Fruit fly (Drosophila melanogaster): Measurements from ENCODE around the gene sov.
A peak's percentile ranks its signal among the peaks of the same experiment; 100 is the strongest.

Gene sov

dm6 chrX:6730600-6731259 lies 25.4 kb upstream of the sov start:
- peak; percentile 8 for TF ChIP-seq Sp1 (GFP tag; optimal IDR thresholded peaks at IDR 0.05)
- no peak for TF ChIP-seq N (GFP tag; optimal IDR thresholded peaks at IDR 0.05)

DNA sequence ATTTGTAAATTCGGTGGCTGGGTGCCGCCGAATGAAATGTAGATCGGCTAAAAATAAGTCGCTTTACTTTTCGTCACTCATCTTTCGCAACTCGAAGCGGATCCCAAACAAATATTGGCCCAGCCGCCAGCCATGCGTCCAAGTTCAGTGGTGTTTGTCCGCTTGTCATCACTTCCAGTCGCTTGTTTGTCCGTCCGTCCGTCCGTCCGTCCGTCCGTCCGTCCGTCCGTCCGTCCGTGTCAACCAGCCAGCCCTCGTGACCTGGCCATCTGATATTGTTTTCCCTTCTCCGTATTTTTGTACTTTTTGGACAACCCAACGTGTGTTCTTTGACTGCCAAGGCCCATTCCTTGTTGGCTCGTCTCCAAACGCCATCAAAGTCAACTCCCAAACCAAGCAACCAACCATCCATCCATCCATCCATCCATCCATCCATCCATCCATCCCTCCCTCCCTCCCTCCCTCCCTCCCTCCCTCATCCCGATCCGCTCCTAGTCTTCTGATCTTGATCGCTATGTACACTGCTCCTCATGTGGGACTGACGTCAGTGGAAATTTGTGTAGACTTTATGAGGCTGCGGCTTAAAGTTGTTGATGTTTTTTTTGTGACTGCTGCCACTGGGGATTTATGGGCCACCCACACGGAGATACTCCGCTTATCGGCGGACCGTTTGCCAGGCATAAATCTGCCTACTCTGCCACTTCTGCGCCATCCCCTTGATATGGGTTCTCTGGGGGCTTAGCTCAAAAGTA lies 22.7 kb upstream of the sov start:
- no peak for TF ChIP-seq foxo (GFP tag; optimal IDR thresholded peaks at IDR 0.05)
- peak; percentile 29 for TF ChIP-seq pan (optimal IDR thresholded peaks at IDR 0.05)
- no peak for TF ChIP-seq OdsH (GFP tag; optimal IDR thresholded peaks at IDR 0.05)
- TF ChIP-seq dsf (GFP tag; optimal IDR thresholded peaks at IDR 0.05; ENCODE audit: borderline replicate concordance) = no peak
- TF ChIP-seq h (GFP tag; optimal IDR thresholded peaks at IDR 0.05) = peak; percentile 16
- no peak for TF ChIP-seq lola (GFP tag; optimal IDR thresholded peaks at IDR 0.05)
- no peak for TF ChIP-seq Mio (GFP tag; optimal IDR thresholded peaks at IDR 0.05)
- TF ChIP-seq Vsx2 (GFP tag; optimal IDR thresholded peaks at IDR 0.05; ENCODE audit: partially characterized antibody) = no peak
- no peak for TF ChIP-seq ey (GFP tag; optimal IDR thresholded peaks at IDR 0.05)
- no peak for TF ChIP-seq Sp1 (GFP tag; optimal IDR thresholded peaks at IDR 0.05)
- peak; percentile 39 for TF ChIP-seq Hr83 (GFP tag; optimal IDR thresholded peaks at IDR 0.05; ENCODE audit: poor library complexity, severe bottlenecking)

dm6 chrX:6739936-6740668 lies 16.0 kb upstream of the sov start, which contains the start of gene CG3168:
TSS of gene CG3168 (minus strand) at chrX:6739986.
- peak; percentile 93 for TF ChIP-seq Dfd (GFP tag; optimal IDR thresholded peaks at IDR 0.05)
- TF ChIP-seq dsf (GFP tag; optimal IDR thresholded peaks at IDR 0.05; ENCODE audit: borderline replicate concordance) = no peak

dm6 chrX:6741184-6741586 lies 14.9 kb upstream of the sov start:
- TF ChIP-seq HLH106 (tag; optimal IDR thresholded peaks at IDR 0.05) = peak; percentile 22
- TF ChIP-seq Dfd (GFP tag; optimal IDR thresholded peaks at IDR 0.05) = no peak
- peak; percentile 16 for TF ChIP-seq Myc (optimal IDR thresholded peaks at IDR 0.05)
- TF ChIP-seq sv (GFP tag; optimal IDR thresholded peaks at IDR 0.05) = peak; percentile 39
- no peak for TF ChIP-seq dl (GFP tag; optimal IDR thresholded peaks at IDR 0.05; ENCODE audit: insufficient read depth in 1 of 2, partially characterized antibody in 2 of 2)
- no peak for TF ChIP-seq Hr83 (GFP tag; optimal IDR thresholded peaks at IDR 0.05; ENCODE audit: poor library complexity, severe bottlenecking)
- TF ChIP-seq foxo (GFP tag; optimal IDR thresholded peaks at IDR 0.05) = peak in 1 of 2 experiments; percentile 50
- TF ChIP-seq jim (GFP tag; optimal IDR thresholded peaks at IDR 0.05) = no peak
- TF ChIP-seq Hnf4 (GFP tag; optimal IDR thresholded peaks at IDR 0.05) = peak; percentile 53
- TF ChIP-seq br (GFP tag; optimal IDR thresholded peaks at IDR 0.05) = peak; percentile 4
- TF ChIP-seq h (GFP tag; optimal IDR thresholded peaks at IDR 0.05) = peak; percentile 48
- peak; percentile 64 for TF ChIP-seq brk (GFP tag; optimal IDR thresholded peaks at IDR 0.05)
- TF ChIP-seq Sp1 (GFP tag; optimal IDR thresholded peaks at IDR 0.05) = no peak
- no peak for TF ChIP-seq woc (GFP tag; optimal IDR thresholded peaks at IDR 0.05)
- TF ChIP-seq fru (GFP tag; optimal IDR thresholded peaks at IDR 0.05) = peak; percentile 41
- no peak for TF ChIP-seq CG9705 (GFP tag; optimal IDR thresholded peaks at IDR 0.05)
- TF ChIP-seq rgr (GFP tag; optimal IDR thresholded peaks at IDR 0.05) = peak; percentile 29
- no peak for TF ChIP-seq Vsx2 (GFP tag; optimal IDR thresholded peaks at IDR 0.05; ENCODE audit: partially characterized antibody)
- TF ChIP-seq pan (optimal IDR thresholded peaks at IDR 0.05) = no peak

DNA sequence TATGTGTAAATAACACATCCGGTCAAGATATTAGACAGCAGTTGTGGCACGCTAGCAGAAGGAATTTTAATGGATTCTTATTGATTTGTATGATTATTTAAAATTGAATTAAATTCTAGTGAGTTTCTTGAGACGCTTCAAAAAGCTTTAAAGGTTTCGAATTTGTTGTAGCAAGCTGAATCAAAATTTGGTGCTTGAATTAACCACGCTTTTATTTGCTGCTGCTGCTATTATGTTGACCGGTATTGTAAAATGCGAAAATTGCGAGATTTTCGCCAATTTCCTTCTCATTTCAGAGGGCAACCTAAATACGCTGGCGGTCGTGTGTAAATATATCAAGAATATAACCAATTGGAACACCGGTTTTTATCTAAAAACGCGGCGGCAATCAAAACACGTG lies 12.9 kb upstream of the sov start:
- TF ChIP-seq CrebA (GFP tag; optimal IDR thresholded peaks at IDR 0.05; ENCODE audit: borderline replicate concordance) = no peak
- TF ChIP-seq ey (GFP tag; optimal IDR thresholded peaks at IDR 0.05) = peak; percentile 17
- TF ChIP-seq foxo (GFP tag; optimal IDR thresholded peaks at IDR 0.05) = peak in 1 of 2 experiments; percentile 3
- TF ChIP-seq lola (GFP tag; optimal IDR thresholded peaks at IDR 0.05) = no peak
- no peak for TF ChIP-seq woc (GFP tag; optimal IDR thresholded peaks at IDR 0.05)
- no peak for TF ChIP-seq GATAd (GFP tag; optimal IDR thresholded peaks at IDR 0.05)

Measured in whole organism, wandering third instar larva.